Fruit fly (Drosophila melanogaster) ovary, adult (tissue): ENCODE results near the gene CG13398.
A peak's percentile ranks its signal among the peaks of the same experiment; 100 is the strongest.

Experiments used
- CG17801 ChIP-seq: fragments of 200-800 bp; optimal IDR thresholded peaks from 2 replicates; lab custom pipeline; 2019; ENCODE audit warnings: missing biosample characterization, mild to moderate bottlenecking, missing genetic modification characterization, moderate library complexity; ENCODE audit not compliant: partially characterized antibody

CG13398 gene

dm6 chr2L:8414887-8415883 lies at the start of gene CG13398, which contains the start of gene Akap200:
Gene CG13398 (minus strand): TSS chr2L:8415256.
Gene Akap200 (plus strand): TSS chr2L:8415690.
- peak; percentile 70 for TF ChIP-seq CG17801 (GFP tag; lab: Kevin White, UChicago)

dm6 chr2L:8464107-8464582 lies 49.1 kb upstream of the CG13398 start, which contains the start of gene prg:
Gene prg (plus strand): TSS chr2L:8464488.
- TF ChIP-seq CG17801 (GFP tag; lab: Kevin White, UChicago) = peak; percentile 78

- no peak for TF ChIP-seq CG17801 (GFP tag; lab: Kevin White, UChicago)
Measured at dm6 chr2L:8463144-8464106, 48.4 kb upstream of the CG13398 start, which contains the start of gene Agpat2. Gene Agpat2 (minus strand): TSS chr2L:8463994.

dm6 chr2L:8461782-8462453 lies 46.9 kb upstream of the CG13398 start:
- no peak for TF ChIP-seq CG17801 (GFP tag; lab: Kevin White, UChicago)

- no peak for TF ChIP-seq CG17801 (GFP tag; lab: Kevin White, UChicago)
Measured at dm6 chr2L:8451497-8451896, 36.4 kb upstream of the CG13398 start.

- no peak for TF ChIP-seq CG17801 (GFP tag; lab: Kevin White, UChicago)
Measured at dm6 chr2L:8449358-8449757, 34.3 kb upstream of the CG13398 start, which contains the start of gene Aasdh. Gene Aasdh (minus strand): TSS chr2L:8449576.

- TF ChIP-seq CG17801 (GFP tag; lab: Kevin White, UChicago) = no peak
Measured at dm6 chr2L:8442147-8442546, 27.1 kb upstream of the CG13398 start, which contains the start of gene CG31897. Gene CG31897 (plus strand): TSS chr2L:8442447.

dm6 chr2L:8438052-8438451 lies 23.0 kb upstream of the CG13398 start, which contains the start of gene mus201:
Gene mus201 (plus strand): TSS chr2L:8438169.
- no peak for TF ChIP-seq CG17801 (GFP tag; lab: Kevin White, UChicago)

- no peak for TF ChIP-seq CG17801 (GFP tag; lab: Kevin White, UChicago)
Measured at dm6 chr2L:8437176-8437575, 22.1 kb upstream of the CG13398 start, which contains the start of the genes D12 and Chrac-14. Gene D12 (minus strand): TSS chr2L:8437365. Gene Chrac-14 (plus strand): TSS chr2L:8437405.

dm6 chr2L:8433512-8433911 lies 18.5 kb upstream of the CG13398 start, which contains the start of gene grk:
Gene grk (minus strand): TSS chr2L:8433598.
- TF ChIP-seq CG17801 (GFP tag; lab: Kevin White, UChicago) = no peak

- TF ChIP-seq CG17801 (GFP tag; lab: Kevin White, UChicago) = no peak
Measured at dm6 chr2L:8432130-8432529, 17.1 kb upstream of the CG13398 start.

dm6 chr2L:8426801-8427200 lies 11.7 kb upstream of the CG13398 start:
- TF ChIP-seq CG17801 (GFP tag; lab: Kevin White, UChicago) = no peak

- TF ChIP-seq CG17801 (GFP tag; lab: Kevin White, UChicago) = no peak
Measured at dm6 chr2L:8425962-8426759, 11.1 kb upstream of the CG13398 start.
